Worm (Caenorhabditis elegans) whole organism, L2 larva: ENCODE measurements around the gene act-3.

ENCODE experiments used
- mdl-1 ChIP-seq, 2 experiments: fragments of 150-350 bp in 1 of 2; sonication (generic microtip) in 1 of 2; optimal IDR thresholded peaks; 2 replicates each; lab custom pipeline; 2017; ENCODE audit warnings: missing biosample characterization in 2 of 2, missing genetic modification characterization in 2 of 2
- nhr-11 ChIP-seq: fragments of 150-350 bp; optimal IDR thresholded peaks from 2 replicates; lab custom pipeline; 2014; ENCODE audit warnings: missing biosample characterization, missing genetic modification characterization

- no peak for TF ChIP-seq mdl-1 (tag; optimal IDR thresholded peaks at IDR 0.05; lab: Kevin White, UChicago)
- no peak for TF ChIP-seq nhr-11
Measured at ce11 chrV:11060239-11060984, 13.9 kb downstream of the act-3 start, which contains the start of gene T04C12.11.
